Fruit fly (Drosophila melanogaster): ENCODE data around the gene CG8519.
A peak's percentile ranks its signal among the peaks of the same experiment; 100 is the strongest.

The CG8519 gene

dm6 chr3L:6743346-6744165, 38.9 kb downstream of the CG8519 start (continued):
- peak; percentile 25 for TF ChIP-seq scrt (GFP tag; optimal IDR thresholded peaks at IDR 0.05)
- no peak for TF ChIP-seq CkIIα-i1 (GFP tag; IDR thresholded peaks at IDR 0.05)
- TF ChIP-seq pho (GFP tag; optimal IDR thresholded peaks at IDR 0.05): no peak
- peak; percentile 82 for TF ChIP-seq CG4360 (GFP tag; IDR thresholded peaks at IDR 0.05)
- peak; percentile 61 for TF ChIP-seq CG13894 (tag; optimal IDR thresholded peaks at IDR 0.05)
- TF ChIP-seq ash1 (GFP tag; optimal IDR thresholded peaks at IDR 0.05): peak; percentile 66
- TF ChIP-seq fd3F (GFP tag; optimal IDR thresholded peaks at IDR 0.05): no peak
- no peak for TF ChIP-seq slbo (GFP tag; IDR thresholded peaks at IDR 0.05)
- TF ChIP-seq ems (GFP tag; optimal IDR thresholded peaks at IDR 0.05): no peak
- peak; percentile 6; the same call in 2 of the 3 replicates for TF ChIP-seq HLH4C (GFP tag; IDR thresholded peaks at IDR 0.05; ENCODE audit: partially characterized antibody)
- no peak for TF ChIP-seq ttk (GFP tag; IDR thresholded peaks at IDR 0.05)
- TF ChIP-seq Hr78 (GFP tag; optimal IDR thresholded peaks at IDR 0.05): no peak
- TF ChIP-seq sr (GFP tag; IDR thresholded peaks at IDR 0.05): no peak
- peak; percentile 70 for TF ChIP-seq sqz (GFP tag; optimal IDR thresholded peaks at IDR 0.05)
- no peak for TF ChIP-seq gcm2 (GFP tag; optimal IDR thresholded peaks at IDR 0.05)
- TF ChIP-seq CG13123 (GFP tag; optimal IDR thresholded peaks at IDR 0.05): no peak
- 0 out of 3 replicates have a peak, but pooled peaks have one; percentile 3 for TF ChIP-seq tgo (GFP tag; IDR thresholded peaks at IDR 0.05)
- peak; percentile 86 for TF ChIP-seq CG2116 (GFP tag; optimal IDR thresholded peaks at IDR 0.05)
- no peak for TF ChIP-seq tin (GFP tag; optimal IDR thresholded peaks at IDR 0.05)
- TF ChIP-seq CG17328 (GFP tag; IDR thresholded peaks at IDR 0.05): no peak
- no peak for TF ChIP-seq CG10147 (GFP tag; optimal IDR thresholded peaks at IDR 0.05)
- TF ChIP-seq onecut (GFP tag; IDR thresholded peaks at IDR 0.05): peak; percentile 9; the same call in 1 of the 2 replicates
- no peak; the same call in 3 of the 4 replicates for TF ChIP-seq Gug (GFP tag; IDR thresholded peaks at IDR 0.05)
- TF ChIP-seq CG3838 (GFP tag; optimal IDR thresholded peaks at IDR 0.05): no peak
- peak; percentile 88 for TF ChIP-seq Med (GFP tag)
- no peak for TF ChIP-seq CG14667 (GFP tag; IDR thresholded peaks at IDR 0.05)
- no peak for TF ChIP-seq Hmx (GFP tag; optimal IDR thresholded peaks at IDR 0.05)
- no peak for TF ChIP-seq gsb (GFP tag; IDR thresholded peaks at IDR 0.05)
- TF ChIP-seq CG6175 (GFP tag; IDR thresholded peaks at IDR 0.05): 0 out of 3 replicates have a peak, but pooled peaks have one; percentile 66
- peak; percentile 46; the same call in 1 of the 2 replicates for TF ChIP-seq tna (GFP tag; IDR thresholded peaks at IDR 0.05; ENCODE audit: partially characterized antibody)
- peak; percentile 73; the same call in 2 of the 3 replicates for TF ChIP-seq CG17361 (GFP tag; IDR thresholded peaks at IDR 0.05)
- no peak for TF ChIP-seq sisA (GFP tag; IDR thresholded peaks at IDR 0.05)
- no peak for TF ChIP-seq CG7745 (tag; optimal IDR thresholded peaks at IDR 0.05)
- TF ChIP-seq CG10543 (GFP tag; optimal IDR thresholded peaks at IDR 0.05): peak; percentile 51
- TF ChIP-seq CG34224 (GFP tag; IDR thresholded peaks at IDR 0.05; ENCODE audit: partially characterized antibody): 0 out of 3 replicates have a peak, but pooled peaks have one; percentile 22
- TF ChIP-seq CG10431 (GFP tag; optimal IDR thresholded peaks at IDR 0.05): peak; percentile 100
- TF ChIP-seq CG12104 (GFP tag; optimal IDR thresholded peaks at IDR 0.05): peak; percentile 55
- no peak for TF ChIP-seq CG8089 (GFP tag; optimal IDR thresholded peaks at IDR 0.05)
- TF ChIP-seq MTF-1 (GFP tag; optimal IDR thresholded peaks at IDR 0.05; ENCODE audit: borderline replicate concordance): peak; percentile 17
- no peak for TF ChIP-seq Atf-2 (GFP tag; optimal IDR thresholded peaks at IDR 0.05)
- TF ChIP-seq CG8359 (GFP tag; optimal IDR thresholded peaks at IDR 0.05; ENCODE audit: borderline replicate concordance): no peak
- peak; percentile 46 for TF ChIP-seq CG32532 (GFP tag; IDR thresholded peaks at IDR 0.05)
- no peak for TF ChIP-seq mam (GFP tag; optimal IDR thresholded peaks at IDR 0.05)
- no peak for TF ChIP-seq CG6854 (GFP tag; optimal IDR thresholded peaks at IDR 0.05)
- peak; percentile 28 for TF ChIP-seq CG4707 (GFP tag; optimal IDR thresholded peaks at IDR 0.05)
- TF ChIP-seq CG11504 (tag; optimal IDR thresholded peaks at IDR 0.05): no peak
- 0 out of 3 replicates have a peak, but pooled peaks have one; percentile 10 for TF ChIP-seq CG7963 (GFP tag; IDR thresholded peaks at IDR 0.05; ENCODE audit: partially characterized antibody)
- TF ChIP-seq Trl (optimal IDR thresholded peaks at IDR 0.05): no peak
- TF ChIP-seq Trl (GFP tag; optimal IDR thresholded peaks at IDR 0.05): no peak

Data from whole organism, embryonic.